Worm (Caenorhabditis elegans) whole organism, L2 larva: ENCODE results near the gene T04A8.7.
A peak's percentile ranks its signal among the peaks of the same experiment; 100 is the strongest.

Source experiments
- C34F6.9 ChIP-seq: fragments of 150-350 bp; optimal IDR thresholded peaks from 2 replicates; lab custom pipeline; 2014; ENCODE audit warnings: missing biosample characterization, missing genetic modification characterization
- F13H6.1 ChIP-seq: sonication (generic microtip); optimal IDR thresholded peaks from 2 replicates; lab custom pipeline; 2016; ENCODE audit warnings: missing genetic modification characterization, missing compliant biosample characterization
- R02D3.7 ChIP-seq: fragments of 150-350 bp; optimal IDR thresholded peaks from 2 replicates; lab custom pipeline; 2014; ENCODE audit warnings: missing biosample characterization, missing genetic modification characterization
- Y55F3AM.14 ChIP-seq: fragments of 200-800 bp; sonication (Bioruptor generic); optimal IDR thresholded peaks from 2 replicates; lab custom pipeline; 2018; ENCODE audit warnings: mild to moderate bottlenecking, missing genetic modification characterization, missing compliant biosample characterization
- ZK546.5 ChIP-seq: sonication (generic microtip); optimal IDR thresholded peaks from 2 replicates; lab custom pipeline; 2017; ENCODE audit warnings: missing biosample characterization, missing genetic modification characterization
- alr-1 ChIP-seq: fragments of 150-350 bp; optimal IDR thresholded peaks from 2 replicates; lab custom pipeline; 2014; ENCODE audit warnings: missing biosample characterization, missing genetic modification characterization
- ama-1 ChIP-seq: fragments of 150-350 bp; optimal IDR thresholded peaks from 2 replicates; lab custom pipeline; 2018; ENCODE audit warnings: inconsistent platforms
- blmp-1 ChIP-seq: sonication (generic microtip); optimal IDR thresholded peaks from 2 replicates; lab custom pipeline; 2017; ENCODE audit warnings: missing genetic modification characterization, mild to moderate bottlenecking, missing compliant biosample characterization, antibody characterized with exemption, moderate library complexity; ENCODE audit not compliant: insufficient read depth
- ceh-16 ChIP-seq: fragments of 150-350 bp; optimal IDR thresholded peaks from 2 replicates; lab custom pipeline; 2014; ENCODE audit warnings: missing biosample characterization, missing genetic modification characterization
- ceh-82 ChIP-seq: fragments of 150-350 bp; optimal IDR thresholded peaks from 2 replicates; lab custom pipeline; 2014; ENCODE audit warnings: missing biosample characterization, missing genetic modification characterization
- crh-2 ChIP-seq: sonication (generic microtip); optimal IDR thresholded peaks from 2 replicates; lab custom pipeline; 2017; ENCODE audit warnings: missing biosample characterization, missing genetic modification characterization
- dmd-4 ChIP-seq: sonication (generic microtip); optimal IDR thresholded peaks from 2 replicates; lab custom pipeline; 2017; ENCODE audit warnings: missing biosample characterization, missing genetic modification characterization
- egl-27 ChIP-seq: sonication (generic microtip); optimal IDR thresholded peaks from 3 replicates; lab custom pipeline; 2017; ENCODE audit warnings: missing biosample characterization, missing genetic modification reagents, missing genetic modification characterization
- elt-1 ChIP-seq: fragments of 150-350 bp; optimal IDR thresholded peaks from 2 replicates; lab custom pipeline; 2014; ENCODE audit warnings: missing biosample characterization, missing genetic modification characterization
- elt-3 ChIP-seq: sonication (generic microtip); optimal IDR thresholded peaks from 2 replicates; lab custom pipeline; 2017; ENCODE audit warnings: missing biosample characterization, missing genetic modification characterization
- fos-1 ChIP-seq: fragments of 150-350 bp; optimal IDR thresholded peaks from 2 replicates; lab custom pipeline; 2014; ENCODE audit warnings: missing biosample characterization, missing genetic modification characterization
- gmeb-1 ChIP-seq: fragments of 150-350 bp; optimal IDR thresholded peaks from 2 replicates; lab custom pipeline; 2014; ENCODE audit warnings: missing biosample characterization, missing genetic modification characterization
- lin-11 ChIP-seq: fragments of 150-350 bp; sonication (generic microtip); optimal IDR thresholded peaks from 2 replicates; lab custom pipeline; 2014; ENCODE audit warnings: missing biosample characterization, missing genetic modification characterization, inconsistent platforms, mixed read lengths
- lin-13 ChIP-seq: fragments of 150-350 bp; optimal IDR thresholded peaks from 2 replicates; lab custom pipeline; 2014; ENCODE audit warnings: missing biosample characterization, missing genetic modification reagents, missing genetic modification characterization
- lin-39 ChIP-seq: fragments of 150-350 bp; optimal IDR thresholded peaks from 2 replicates; lab custom pipeline; 2014; ENCODE audit warnings: missing biosample characterization, missing genetic modification reagents, missing genetic modification characterization
- lsy-2 ChIP-seq, 2 experiments: fragments of 150-350 bp in 1 of 2; sonication (generic microtip) in 1 of 2; optimal IDR thresholded peaks; 2 replicates each; lab custom pipeline; 2014 to 2017; ENCODE audit warnings: missing biosample characterization in 2 of 2, missing genetic modification characterization in 2 of 2
- mab-5 ChIP-seq: fragments of 150-350 bp; optimal IDR thresholded peaks from 2 replicates; lab custom pipeline; 2014; ENCODE audit warnings: missing biosample characterization, missing genetic modification characterization
- mbf-1 ChIP-seq: sonication (generic microtip); optimal IDR thresholded peaks from 2 replicates; lab custom pipeline; 2017; ENCODE audit warnings: missing biosample characterization, missing genetic modification characterization
- mdl-1 ChIP-seq, 2 experiments: fragments of 150-350 bp in 1 of 2; sonication (generic microtip) in 1 of 2; optimal IDR thresholded peaks; 2 replicates each; lab custom pipeline; 2017; ENCODE audit warnings: missing biosample characterization in 2 of 2, missing genetic modification characterization in 2 of 2
- nhr-10 ChIP-seq: sonication (generic microtip); optimal IDR thresholded peaks from 2 replicates; lab custom pipeline; 2017; ENCODE audit warnings: missing biosample characterization, missing genetic modification characterization
- nhr-11 ChIP-seq: fragments of 150-350 bp; optimal IDR thresholded peaks from 2 replicates; lab custom pipeline; 2014; ENCODE audit warnings: missing biosample characterization, missing genetic modification characterization
- nhr-12 ChIP-seq: fragments of 150-350 bp; optimal IDR thresholded peaks from 2 replicates; lab custom pipeline; 2014; ENCODE audit warnings: missing biosample characterization, missing genetic modification characterization
- nhr-129 ChIP-seq: fragments of 150-350 bp; optimal IDR thresholded peaks from 2 replicates; lab custom pipeline; 2014; ENCODE audit warnings: missing biosample characterization, missing genetic modification characterization
- nhr-21 ChIP-seq: fragments of 150-350 bp; optimal IDR thresholded peaks from 2 replicates; lab custom pipeline; 2014; ENCODE audit warnings: missing biosample characterization, missing genetic modification characterization
- nhr-23 ChIP-seq: fragments of 150-350 bp; optimal IDR thresholded peaks from 2 replicates; lab custom pipeline; 2014; ENCODE audit warnings: missing biosample characterization, missing genetic modification reagents, missing genetic modification characterization
- nhr-237 ChIP-seq: fragments of 150-350 bp; optimal IDR thresholded peaks from 2 replicates; lab custom pipeline; 2014; ENCODE audit warnings: missing biosample characterization, missing genetic modification characterization
- nhr-25 ChIP-seq: fragments of 150-350 bp; sonication (generic microtip); optimal IDR thresholded peaks from 3 replicates; lab custom pipeline; 2014; ENCODE audit warnings: missing biosample characterization, missing genetic modification characterization
- nhr-77 ChIP-seq: fragments of 150-350 bp; optimal IDR thresholded peaks from 2 replicates; lab custom pipeline; 2014; ENCODE audit warnings: missing biosample characterization, missing genetic modification characterization
- peb-1 ChIP-seq: fragments of 150-350 bp; optimal IDR thresholded peaks from 2 replicates; lab custom pipeline; 2014; ENCODE audit warnings: missing biosample characterization, missing genetic modification characterization
- skn-1 ChIP-seq: sonication (generic microtip); optimal IDR thresholded peaks from 2 replicates; lab custom pipeline; 2017; ENCODE audit warnings: missing biosample characterization, missing genetic modification characterization
- sma-9 ChIP-seq, 2 experiments: fragments of 150-350 bp in 1 of 2; sonication (generic microtip) in 1 of 2; optimal IDR thresholded peaks; 2 replicates each; lab custom pipeline; 2014 to 2016; ENCODE audit warnings: missing genetic modification characterization in 2 of 2, mild to moderate bottlenecking in 1 of 2, missing biosample characterization in 1 of 2, missing compliant biosample characterization in 1 of 2, missing genetic modification reagents in 1 of 2, moderate library complexity in 1 of 2
- snpc-4 ChIP-seq: fragments of 150-350 bp; optimal IDR thresholded peaks from 2 replicates; lab custom pipeline; 2014; ENCODE audit warnings: missing biosample characterization, missing genetic modification characterization
- unc-55 ChIP-seq: fragments of 150-350 bp; sonication (generic microtip); optimal IDR thresholded peaks from 3 replicates; lab custom pipeline; 2014; ENCODE audit warnings: missing biosample characterization, missing genetic modification reagents, missing genetic modification characterization
- unc-62 ChIP-seq: fragments of 150-350 bp; optimal IDR thresholded peaks from 2 replicates; lab custom pipeline; 2014; ENCODE audit warnings: missing biosample characterization, missing genetic modification reagents, missing genetic modification characterization
- zag-1 ChIP-seq: fragments of 150-350 bp; optimal IDR thresholded peaks from 2 replicates; lab custom pipeline; 2014; ENCODE audit warnings: missing biosample characterization, missing genetic modification characterization
- ztf-1 ChIP-seq: fragments of 200-800 bp; sonication (Bioruptor generic); conservative IDR thresholded peaks from 2 replicates; pipeline ENCODE4 v1.3.6; 2022; ENCODE audit warnings: missing genetic modification characterization, missing compliant biosample characterization
- ztf-11 ChIP-seq: sonication (generic microtip); optimal IDR thresholded peaks from 2 replicates; lab custom pipeline; 2017; ENCODE audit warnings: missing biosample characterization, missing genetic modification characterization
- ztf-4 ChIP-seq: fragments of 150-350 bp; optimal IDR thresholded peaks from 2 replicates; lab custom pipeline; 2014; ENCODE audit warnings: missing biosample characterization, missing genetic modification characterization

The T04A8.7 gene

ce11 chrIII:4695057-4695456 lies at the start of gene T04A8.7:
T04A8.7 (plus strand) TSS chrIII:4695357.
- no peak for TF ChIP-seq ztf-11 (tag; lab: Kevin White, UChicago)
- TF ChIP-seq nhr-23 = no peak
- no peak for TF ChIP-seq Y55F3AM.14 (GFP tag; lab: Kevin White, UChicago)
- no peak for TF ChIP-seq ztf-4 (tag; lab: Kevin White, UChicago)
- TF ChIP-seq ztf-1 = no peak
- no peak for TF ChIP-seq skn-1 (tag; lab: Kevin White, UChicago)
- no peak for TF ChIP-seq mbf-1
- TF ChIP-seq lin-13 (GFP tag; lab: Kevin White, UChicago) = no peak

ce11 chrIII:4646246-4646645 lies 48.9 kb upstream of the T04A8.7 start, which contains the start of gene pqn-29:
pqn-29 (minus strand) TSS chrIII:4646346.
- TF ChIP-seq egl-27 = no peak
- no peak for TF ChIP-seq mbf-1

- TF ChIP-seq nhr-11 (tag; lab: Kevin White, UChicago) = no peak
- TF ChIP-seq nhr-23 = no peak
- TF ChIP-seq sma-9 (GFP tag; optimal IDR thresholded peaks at IDR 0.05; lab: Kevin White, UChicago) = no peak
- TF ChIP-seq sma-9 (tag; optimal IDR thresholded peaks at IDR 0.05; lab: Kevin White, UChicago) = no peak
- no peak for TF ChIP-seq dmd-4 (tag; lab: Kevin White, UChicago)
- no peak for TF ChIP-seq nhr-21
- TF ChIP-seq crh-2 = no peak
- no peak for TF ChIP-seq C34F6.9 (tag; lab: Kevin White, UChicago)
- no peak for TF ChIP-seq peb-1 (tag; lab: Kevin White, UChicago)
- TF ChIP-seq unc-55 (GFP tag; lab: Kevin White, UChicago) = no peak
- no peak for TF ChIP-seq alr-1 (tag; lab: Kevin White, UChicago)
- TF ChIP-seq fos-1 (tag; lab: Kevin White, UChicago) = no peak
These were observed 47.8 kb upstream of the T04A8.7 start for ce11 chrIII:4647341-4647740.

- TF ChIP-seq crh-2 = peak; percentile 5
- no peak for TF ChIP-seq nhr-237 (tag; lab: Kevin White, UChicago)
- TF ChIP-seq fos-1 (tag; lab: Kevin White, UChicago) = peak; percentile 63
These were observed 47.3 kb upstream of the T04A8.7 start, which contains the start of gene T23F11.6 for ce11 chrIII:4647878-4648277. T23F11.6 (minus strand) TSS chrIII:4647922.

- TF ChIP-seq fos-1 (tag; lab: Kevin White, UChicago) = peak; percentile 98
- TF ChIP-seq peb-1 (tag; lab: Kevin White, UChicago) = no peak
- no peak for TF ChIP-seq ceh-16 (tag; lab: Kevin White, UChicago)
- no peak for TF ChIP-seq elt-1 (tag; lab: Kevin White, UChicago)
- TF ChIP-seq F13H6.1 (tag; lab: Kevin White, UChicago) = peak; percentile 98
- TF ChIP-seq elt-3 (tag; lab: Kevin White, UChicago) = no peak
- TF ChIP-seq snpc-4 (tag; lab: Kevin White, UChicago) = peak; percentile 55
- no peak for TF ChIP-seq ZK546.5
- peak; percentile 99 for TF ChIP-seq C34F6.9 (tag; lab: Kevin White, UChicago)
- TF ChIP-seq lin-39 (tag; lab: Kevin White, UChicago) = no peak
- TF ChIP-seq skn-1 (tag; lab: Kevin White, UChicago) = peak; percentile 65
- peak; percentile 58 for TF ChIP-seq mab-5 (tag; lab: Kevin White, UChicago)
- peak; percentile 7 for TF ChIP-seq nhr-10 (tag; lab: Kevin White, UChicago)
- peak; percentile 13 for TF ChIP-seq nhr-12 (tag; lab: Kevin White, UChicago)
- TF ChIP-seq ceh-82 (tag; lab: Kevin White, UChicago) = peak; percentile 39
- TF ChIP-seq zag-1 (tag; lab: Kevin White, UChicago) = peak; percentile 86
- TF ChIP-seq nhr-23 = no peak
- no peak for TF ChIP-seq nhr-11 (tag; lab: Kevin White, UChicago)
- peak; percentile 92 for TF ChIP-seq crh-2
- no peak for TF ChIP-seq ztf-11 (tag; lab: Kevin White, UChicago)
- TF ChIP-seq mbf-1 = no peak
- TF ChIP-seq dmd-4 (tag; lab: Kevin White, UChicago) = no peak
- TF ChIP-seq ztf-1 = no peak
- peak; percentile 41 to 93 for TF ChIP-seq lsy-2 (tag; optimal IDR thresholded peaks at IDR 0.05; lab: Kevin White, UChicago)
- peak; percentile 98 for TF ChIP-seq nhr-21
- TF ChIP-seq mdl-1 (tag; optimal IDR thresholded peaks at IDR 0.05; lab: Kevin White, UChicago) = peak; percentile 99
- peak; percentile 96 for TF ChIP-seq nhr-25 (tag; lab: Kevin White, UChicago)
- peak; percentile 89 for TF ChIP-seq unc-55 (GFP tag; lab: Kevin White, UChicago)
- peak; percentile 94 for TF ChIP-seq egl-27
- TF ChIP-seq nhr-129 (tag; lab: Kevin White, UChicago) = peak; percentile 97
- peak; percentile 54 for TF ChIP-seq ztf-4 (tag; lab: Kevin White, UChicago)
- TF ChIP-seq ama-1 (lab: Kevin White, UChicago) = no peak
- no peak for TF ChIP-seq R02D3.7
- no peak for TF ChIP-seq unc-62 (GFP tag; lab: Kevin White, UChicago)
- peak; percentile 81 for TF ChIP-seq gmeb-1 (tag; lab: Kevin White, UChicago)
- no peak for TF ChIP-seq alr-1 (tag; lab: Kevin White, UChicago)
- TF ChIP-seq blmp-1 (tag; lab: Kevin White, UChicago) = peak; percentile 89
- no peak for TF ChIP-seq nhr-237 (tag; lab: Kevin White, UChicago)
- no peak for TF ChIP-seq nhr-77 (tag; lab: Kevin White, UChicago)
- TF ChIP-seq lin-11 (tag; lab: Kevin White, UChicago) = peak; percentile 94
These were observed 45.8 kb upstream of the T04A8.7 start for ce11 chrIII:4649363-4649768.
